Worm (Caenorhabditis elegans): ENCODE measurements around the gene Y46G5A.7.

Gene Y46G5A.7

ce11 chrII:12756180-12756579 lies at the start of gene Y46G5A.7, which contains the start of gene Y46G5A.8:
TSS of gene Y46G5A.7 (minus strand) at chrII:12756332.
TSS of gene Y46G5A.8 (plus strand) at chrII:12756338.
- TF ChIP-seq pqm-1 (tag; optimal IDR thresholded peaks at IDR 0.05): no peak
- no peak for TF ChIP-seq nhr-71 (tag; optimal IDR thresholded peaks at IDR 0.05)
- TF ChIP-seq lin-13 (GFP tag; optimal IDR thresholded peaks at IDR 0.05): no peak
- no peak for TF ChIP-seq vab-15 (tag; optimal IDR thresholded peaks at IDR 0.05)
- TF ChIP-seq unc-130 (tag; optimal IDR thresholded peaks at IDR 0.05): no peak
- no peak for TF ChIP-seq C16A3.4 (tag; optimal IDR thresholded peaks at IDR 0.05)
- TF ChIP-seq hlh-4 (tag; optimal IDR thresholded peaks at IDR 0.05): no peak
- TF ChIP-seq ces-1 (GFP tag; optimal IDR thresholded peaks at IDR 0.05): no peak
- TF ChIP-seq ztf-4 (tag; optimal IDR thresholded peaks at IDR 0.05): no peak
- TF ChIP-seq swsn-7 (tag; optimal IDR thresholded peaks at IDR 0.05): no peak
- TF ChIP-seq tbx-2 (tag; optimal IDR thresholded peaks at IDR 0.05): no peak
- no peak for TF ChIP-seq unc-62 (GFP tag; optimal IDR thresholded peaks at IDR 0.05)
- TF ChIP-seq unc-86 (tag; optimal IDR thresholded peaks at IDR 0.05): no peak
- no peak for TF ChIP-seq grh-1 (GFP tag; IDR thresholded peaks at IDR 0.05)
- no peak for TF ChIP-seq C04F5.9 (tag; optimal IDR thresholded peaks at IDR 0.05)

- TF ChIP-seq hlh-17 (GFP tag; optimal IDR thresholded peaks at IDR 0.05; ENCODE audit: borderline replicate concordance): no peak
- no peak for TF ChIP-seq fkh-4 (tag; optimal IDR thresholded peaks at IDR 0.05; ENCODE audit: borderline replicate concordance)
- no peak for TF ChIP-seq fos-1 (tag; optimal IDR thresholded peaks at IDR 0.05)
- no peak for TF ChIP-seq ets-5 (GFP tag; IDR thresholded peaks at IDR 0.05)
- no peak for TF ChIP-seq rnt-1 (tag; optimal IDR thresholded peaks at IDR 0.05)
- TF ChIP-seq nhr-71 (tag; optimal IDR thresholded peaks at IDR 0.05): no peak
- TF ChIP-seq pax-3 (tag; optimal IDR thresholded peaks at IDR 0.05): no peak
- no peak for TF ChIP-seq unc-62 (GFP tag; optimal IDR thresholded peaks at IDR 0.05)
- TF ChIP-seq xbp-1 (tag; optimal IDR thresholded peaks at IDR 0.05): no peak
- TF ChIP-seq skn-1 (tag; optimal IDR thresholded peaks at IDR 0.05): no peak
- TF ChIP-seq grh-1 (GFP tag; IDR thresholded peaks at IDR 0.05): no peak
- no peak for TF ChIP-seq lin-14 (GFP tag; optimal IDR thresholded peaks at IDR 0.05)
- TF ChIP-seq snpc-4 (tag; optimal IDR thresholded peaks at IDR 0.05): no peak
Measured at ce11 chrII:12805161-12805560, 49.0 kb upstream of the Y46G5A.7 start, which contains the start of the genes Y46G5A.18 and Y46G5A.47. TSS of gene Y46G5A.18 (minus strand) at chrII:12805261. TSS of gene Y46G5A.47 (minus strand) at chrII:12805306.

- no peak for TF ChIP-seq ceh-63 (GFP tag; optimal IDR thresholded peaks at IDR 0.05)
- no peak for TF ChIP-seq pax-3 (tag; optimal IDR thresholded peaks at IDR 0.05)
- peak; percentile 6 for TF ChIP-seq nhr-90 (tag; optimal IDR thresholded peaks at IDR 0.05; ENCODE audit: poor library complexity)
- TF ChIP-seq sup-37 (GFP tag; optimal IDR thresholded peaks at IDR 0.05): no peak
- TF ChIP-seq dpl-1 (GFP tag; optimal IDR thresholded peaks at IDR 0.05): peak; percentile 38 to 74 (median 53)
- TF ChIP-seq mep-1 (tag; optimal IDR thresholded peaks at IDR 0.05): no peak
- no peak for TF ChIP-seq ceh-88 (GFP tag; IDR thresholded peaks at IDR 0.05)
- TF ChIP-seq nhr-237 (tag; optimal IDR thresholded peaks at IDR 0.05): no peak
- peak; percentile 57 for TF ChIP-seq nhr-19 (GFP tag; conservative IDR thresholded peaks at IDR 0.05)
- TF ChIP-seq egl-13 (tag; optimal IDR thresholded peaks at IDR 0.05): no peak
- no peak for TF ChIP-seq unc-30 (tag; optimal IDR thresholded peaks at IDR 0.05)
- TF ChIP-seq tlp-1 (tag; optimal IDR thresholded peaks at IDR 0.05): no peak
- peak in 2 of 6 experiments; percentile 21 to 32 for TF ChIP-seq elt-3 (tag; optimal IDR thresholded peaks at IDR 0.05)
- TF ChIP-seq nhr-76 (tag; optimal IDR thresholded peaks at IDR 0.05): no peak
- TF ChIP-seq nhr-84 (tag; optimal IDR thresholded peaks at IDR 0.05): no peak
- TF ChIP-seq nhr-20 (tag; optimal IDR thresholded peaks at IDR 0.05): peak; percentile 83
- no peak for TF ChIP-seq efl-3 (GFP tag; optimal IDR thresholded peaks at IDR 0.05)
- TF ChIP-seq ceh-82 (tag; optimal IDR thresholded peaks at IDR 0.05): no peak
- no peak for TF ChIP-seq ceh-90 (tag; optimal IDR thresholded peaks at IDR 0.05)
- TF ChIP-seq unc-86 (tag; optimal IDR thresholded peaks at IDR 0.05): no peak
- no peak for TF ChIP-seq mab-9 (GFP tag; IDR thresholded peaks at IDR 0.05)
- TF ChIP-seq ztf-4 (tag; optimal IDR thresholded peaks at IDR 0.05): peak; percentile 4
- no peak for TF ChIP-seq fkh-10 (GFP tag; optimal IDR thresholded peaks at IDR 0.05)
- no peak for TF ChIP-seq hlh-4 (tag; optimal IDR thresholded peaks at IDR 0.05)
- TF ChIP-seq C04F5.9 (tag; optimal IDR thresholded peaks at IDR 0.05): no peak
- peak; percentile 75 for TF ChIP-seq nhr-11 (tag; optimal IDR thresholded peaks at IDR 0.05)
- peak; percentile 63 for TF ChIP-seq tbx-2 (tag; optimal IDR thresholded peaks at IDR 0.05)
- no peak for TF ChIP-seq ama-1 (optimal IDR thresholded peaks at IDR 0.05)
- TF ChIP-seq snu-23 (GFP tag; optimal IDR thresholded peaks at IDR 0.05): peak; percentile 61
- peak; percentile 53 for TF ChIP-seq unc-130 (tag; optimal IDR thresholded peaks at IDR 0.05)
- peak; percentile 3 for TF ChIP-seq swsn-7 (tag; optimal IDR thresholded peaks at IDR 0.05)
- no peak for TF ChIP-seq pqm-1 (tag; optimal IDR thresholded peaks at IDR 0.05)
Measured at ce11 chrII:12799927-12800522, 43.9 kb upstream of the Y46G5A.7 start.
